Worm (Caenorhabditis elegans) whole organism, mixed stage, embryonic: ENCODE measurements around the gene C13C4.7.

Source experiments
- M03D4.4 ChIP-seq: sonication (generic microtip); optimal IDR thresholded peaks from 2 replicates; lab custom pipeline; 2017; ENCODE audit warnings: mild to moderate bottlenecking, missing genetic modification characterization, missing compliant biosample characterization
- blmp-1 ChIP-seq: fragments of 150-350 bp; optimal IDR thresholded peaks from 2 replicates; lab custom pipeline; 2014; ENCODE audit warnings: missing biosample characterization, missing genetic modification characterization
- ceh-83 ChIP-seq: fragments of 200-800 bp; sonication (Bioruptor generic); optimal IDR thresholded peaks from 2 replicates; lab custom pipeline; 2018; ENCODE audit warnings: mild to moderate bottlenecking, missing genetic modification characterization, missing compliant biosample characterization
- elt-1 ChIP-seq: sonication (generic microtip); optimal IDR thresholded peaks from 2 replicates; lab custom pipeline; 2017; ENCODE audit warnings: missing genetic modification characterization, mild to moderate bottlenecking, missing compliant biosample characterization, antibody characterized with exemption, moderate library complexity, borderline replicate concordance; ENCODE audit not compliant: insufficient read depth
- lin-13 ChIP-seq: fragments of 150-350 bp; optimal IDR thresholded peaks from 2 replicates; lab custom pipeline; 2014; ENCODE audit warnings: missing biosample characterization, missing genetic modification characterization
- lin-32 ChIP-seq: fragments of 200-800 bp; sonication (Bioruptor generic); optimal IDR thresholded peaks from 2 replicates; lab custom pipeline; 2018; ENCODE audit warnings: mild to moderate bottlenecking, missing genetic modification characterization, missing compliant biosample characterization
- lsy-2 ChIP-seq: fragments of 150-350 bp; optimal IDR thresholded peaks from 2 replicates; lab custom pipeline; 2014; ENCODE audit warnings: missing biosample characterization, missing genetic modification characterization
- mep-1 ChIP-seq: fragments of 150-350 bp; optimal IDR thresholded peaks from 2 replicates; lab custom pipeline; 2017; ENCODE audit warnings: missing biosample characterization, missing genetic modification reagents, missing genetic modification characterization, inconsistent platforms
- nhr-237 ChIP-seq: fragments of 150-350 bp; optimal IDR thresholded peaks from 2 replicates; lab custom pipeline; 2014; ENCODE audit warnings: missing biosample characterization, missing genetic modification characterization
- nhr-28 ChIP-seq: fragments of 150-350 bp; optimal IDR thresholded peaks from 2 replicates; lab custom pipeline; 2014; ENCODE audit warnings: missing biosample characterization, missing genetic modification characterization
- nhr-76 ChIP-seq: sonication (generic microtip); optimal IDR thresholded peaks from 2 replicates; lab custom pipeline; 2017; ENCODE audit warnings: missing biosample characterization, missing genetic modification characterization
- unc-39 ChIP-seq: fragments of 150-350 bp; optimal IDR thresholded peaks from 2 replicates; lab custom pipeline; 2014; ENCODE audit warnings: missing biosample characterization, missing genetic modification characterization
- unc-62 ChIP-seq: fragments of 150-350 bp; optimal IDR thresholded peaks from 2 replicates; lab custom pipeline; 2014; ENCODE audit warnings: missing biosample characterization, missing genetic modification reagents, missing genetic modification characterization

- TF ChIP-seq nhr-28 (tag; lab: Kevin White, UChicago), result no peak
- no peak for TF ChIP-seq blmp-1 (tag; lab: Kevin White, UChicago)
- TF ChIP-seq lsy-2 (tag; lab: Kevin White, UChicago), result no peak
- no peak for TF ChIP-seq lin-13 (tag; lab: Kevin White, UChicago)
- no peak for TF ChIP-seq elt-1 (tag; lab: Kevin White, UChicago)
- TF ChIP-seq unc-39 (tag; lab: Kevin White, UChicago), result no peak
- TF ChIP-seq nhr-76, result no peak
- TF ChIP-seq nhr-237 (tag; lab: Kevin White, UChicago), result no peak
- TF ChIP-seq mep-1 (tag; lab: Kevin White, UChicago), result no peak
- TF ChIP-seq ceh-83, result no peak
- TF ChIP-seq lin-32 (GFP tag; lab: Kevin White, UChicago), result no peak
- no peak for TF ChIP-seq M03D4.4
- TF ChIP-seq unc-62 (GFP tag; lab: Kevin White, UChicago), result no peak
Measured at ce11 chrV:12103920-12104319, 16.4 kb downstream of the C13C4.7 start, which contains the start of gene nhr-153.
